Worm (Caenorhabditis elegans) whole organism, L4 larva: ENCODE results near the gene Y44A6D.7.

Experiments
- ama-1 ChIP-seq: fragments of 150-350 bp; optimal IDR thresholded peaks from 2 replicates; lab custom pipeline; 2014; ENCODE audit warnings: inconsistent platforms, mixed read lengths
- cey-2 ChIP-seq: sonication (generic microtip); optimal IDR thresholded peaks from 3 replicates; lab custom pipeline; 2017; ENCODE audit warnings: missing genetic modification characterization, mild to moderate bottlenecking, missing compliant biosample characterization, antibody characterized with exemption, borderline replicate concordance; ENCODE audit not compliant: insufficient read depth
- nhr-6 ChIP-seq: fragments of 150-350 bp; optimal IDR thresholded peaks from 2 replicates; lab custom pipeline; 2014; ENCODE audit warnings: missing biosample characterization, missing genetic modification characterization
- nhr-76 ChIP-seq: fragments of 150-350 bp; optimal IDR thresholded peaks from 2 replicates; lab custom pipeline; 2014; ENCODE audit warnings: missing biosample characterization, missing genetic modification characterization
- php-3 ChIP-seq: fragments of 200-800 bp; sonication (Bioruptor generic); IDR thresholded peaks from 2 replicates; pipeline ENCODE4 v1.3.6; 2022; ENCODE audit warnings: missing genetic modification reagents, missing genetic modification characterization, missing compliant biosample characterization
- pqm-1 ChIP-seq: sonication (generic microtip); optimal IDR thresholded peaks from 2 replicates; lab custom pipeline; 2017; ENCODE audit warnings: missing biosample characterization, missing genetic modification characterization
- snpc-4 ChIP-seq: fragments of 150-350 bp; optimal IDR thresholded peaks from 2 replicates; lab custom pipeline; 2014; ENCODE audit warnings: missing biosample characterization, missing genetic modification characterization
- unc-62 ChIP-seq, 3 experiments: fragments of 150-350 bp in 1 of 3; sonication (generic microtip); optimal IDR thresholded peaks in 2 of 3; peaks in 1 of 3; 1 replicate in 1 of 3; 2 replicates in 2 of 3; lab custom pipeline; 2014 to 2017; ENCODE audit warnings: missing biosample characterization in 3 of 3, missing genetic modification characterization in 3 of 3, missing genetic modification reagents in 3 of 3, missing genotype in 1 of 3

DNA sequence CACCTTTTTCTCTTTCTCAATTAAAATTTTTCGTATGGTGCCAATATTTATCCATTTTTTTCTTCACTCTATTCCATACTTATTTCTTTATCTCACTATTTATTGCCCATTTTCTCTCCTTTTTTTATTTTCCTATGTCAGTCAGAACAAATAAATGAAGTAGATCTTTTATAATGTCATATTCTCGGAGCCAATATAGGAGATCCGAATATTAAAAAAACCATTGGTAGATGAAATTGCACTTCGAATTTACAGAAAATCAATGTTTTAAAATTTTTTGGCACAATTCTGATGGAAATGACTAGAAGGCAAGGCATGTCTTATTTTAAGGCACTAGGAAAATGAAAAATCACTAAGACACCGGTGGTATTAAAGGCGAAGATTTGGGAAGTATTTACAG lies 23.9 kb upstream of the Y44A6D.7 start:
- TF ChIP-seq nhr-76 (tag; lab: Kevin White, UChicago): no peak
- no peak for TF ChIP-seq php-3
- TF ChIP-seq cey-2 (tag; lab: Kevin White, UChicago): no peak
- TF ChIP-seq pqm-1 (tag; lab: Kevin White, UChicago): no peak
- TF ChIP-seq snpc-4 (tag; lab: Kevin White, UChicago): no peak
- TF ChIP-seq ama-1 (lab: Kevin White, UChicago): no peak
- no peak for TF ChIP-seq unc-62 (GFP tag; optimal IDR thresholded peaks at IDR 0.05 in 1 of 2; lab: Kevin White, UChicago)
- TF ChIP-seq unc-62 (tag; optimal IDR thresholded peaks at IDR 0.05; lab: Kevin White, UChicago): no peak
- no peak for TF ChIP-seq nhr-6 (tag; lab: Kevin White, UChicago)
